Worm (Caenorhabditis elegans): Measurements from ENCODE around the gene F33C8.2.

F33C8.2 gene

DNA sequence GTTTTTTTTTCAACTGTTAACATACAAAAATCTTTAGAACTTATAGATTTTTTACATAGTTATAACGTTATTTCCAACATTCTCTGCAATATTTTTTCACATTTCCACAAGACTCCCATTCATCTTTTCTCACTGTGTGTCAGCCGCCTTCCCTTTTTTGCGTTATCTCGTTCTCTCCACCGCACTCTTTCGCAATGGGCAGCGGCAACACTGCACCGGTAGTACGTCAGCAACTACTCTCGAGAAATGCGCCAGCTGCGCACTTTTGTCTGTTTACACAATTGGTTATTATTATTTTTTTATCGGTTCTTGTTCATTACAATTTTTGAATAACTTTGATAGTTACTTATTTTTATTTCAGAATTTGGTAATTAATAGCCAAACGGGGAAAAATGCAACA, 25.8 kb downstream of the F33C8.2 start, which contains the start of gene C05G5.2 (continued):
- TF ChIP-seq nhr-25 (tag; optimal IDR thresholded peaks at IDR 0.05; ENCODE audit: borderline replicate concordance, insufficient read depth) (peak; percentile 83), lin-38 (GFP tag; IDR thresholded peaks at IDR 0.05) (peak; percentile 70), dmd-8 (GFP tag; IDR thresholded peaks at IDR 0.05) (no peak), nhr-102 (tag; optimal IDR thresholded peaks at IDR 0.05) (peak; percentile 84), ztf-11 (tag; optimal IDR thresholded peaks at IDR 0.05) (no peak), nhr-28 (tag; optimal IDR thresholded peaks at IDR 0.05) (peak; percentile 94), nhr-48 (tag; optimal IDR thresholded peaks at IDR 0.05) (peak; percentile 76), madf-5 (GFP tag; IDR thresholded peaks at IDR 0.05) (no peak), egl-43 (GFP tag; IDR thresholded peaks at IDR 0.05) (no peak), unc-39 (tag; optimal IDR thresholded peaks at IDR 0.05) (no peak), dmd-6 (GFP tag; IDR thresholded peaks at IDR 0.05) (peak; percentile 92), nhr-237 (tag; optimal IDR thresholded peaks at IDR 0.05) (no peak), fkh-10 (GFP tag; optimal IDR thresholded peaks at IDR 0.05) (peak; percentile 84), ama-1 (optimal IDR thresholded peaks at IDR 0.05) (no peak), jun-1 (tag; optimal IDR thresholded peaks at IDR 0.05) (peak; percentile 70), zfp-3 (GFP tag; conservative IDR thresholded peaks at IDR 0.05) (no peak), unc-130 (GFP tag; optimal IDR thresholded peaks at IDR 0.05) (no peak), madf-9 (GFP tag; conservative IDR thresholded peaks at IDR 0.05) (peak; percentile 55; the same call in 1 of the 2 replicates), pha-4 (GFP tag; IDR thresholded peaks at IDR 0.05) (peak; percentile 81), pha-4 (tag; optimal IDR thresholded peaks at IDR 0.05) (peak; percentile 81), daf-16 (GFP tag; optimal IDR thresholded peaks at IDR 0.05) (peak; percentile 0 to 38), daf-16 (tag; optimal IDR thresholded peaks at IDR 0.05) (peak; percentile 98), Y105C5A.15 (GFP tag; IDR thresholded peaks at IDR 0.05) (no peak), zag-1 (tag; optimal IDR thresholded peaks at IDR 0.05) (no peak), daf-12 (tag; optimal IDR thresholded peaks at IDR 0.05) (no peak)

DNA sequence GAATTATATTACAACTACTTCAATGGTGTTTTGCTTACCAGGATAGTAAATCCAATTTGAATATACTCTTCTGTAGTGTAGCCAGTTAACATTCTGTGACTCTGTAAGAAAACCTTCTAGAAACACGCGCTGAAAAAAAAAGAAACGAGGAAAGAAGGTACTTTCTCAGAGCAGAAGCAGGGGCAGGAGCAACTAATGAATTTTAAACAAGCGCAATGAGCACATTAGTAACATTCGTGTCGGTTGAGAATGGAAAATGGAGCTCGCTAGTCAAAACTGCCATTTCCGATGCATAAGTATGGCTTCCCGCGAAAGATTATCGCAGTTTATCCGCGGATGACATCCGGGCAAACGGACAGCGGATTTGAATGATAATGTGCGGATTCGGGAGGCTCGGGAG, 30.7 kb downstream of the F33C8.2 start, which contains the start of gene C05G5.3:
Gene C05G5.3, minus strand, starts transcription at position 101 of the 400 bp plus-strand sequence.
- TF ChIP-seq ceh-28 (tag; optimal IDR thresholded peaks at IDR 0.05) (no peak), madf-9 (GFP tag; conservative IDR thresholded peaks at IDR 0.05) (no peak), ceh-20 (GFP tag; IDR thresholded peaks at IDR 0.05) (no peak), ztf-11 (tag; optimal IDR thresholded peaks at IDR 0.05) (no peak), nhr-10 (tag; optimal IDR thresholded peaks at IDR 0.05) (no peak), ceh-62 (tag; optimal IDR thresholded peaks at IDR 0.05) (no peak), ceh-82 (tag; optimal IDR thresholded peaks at IDR 0.05) (no peak), cey-2 (tag; optimal IDR thresholded peaks at IDR 0.05; ENCODE audit: borderline replicate concordance, insufficient read depth) (no peak)

DNA sequence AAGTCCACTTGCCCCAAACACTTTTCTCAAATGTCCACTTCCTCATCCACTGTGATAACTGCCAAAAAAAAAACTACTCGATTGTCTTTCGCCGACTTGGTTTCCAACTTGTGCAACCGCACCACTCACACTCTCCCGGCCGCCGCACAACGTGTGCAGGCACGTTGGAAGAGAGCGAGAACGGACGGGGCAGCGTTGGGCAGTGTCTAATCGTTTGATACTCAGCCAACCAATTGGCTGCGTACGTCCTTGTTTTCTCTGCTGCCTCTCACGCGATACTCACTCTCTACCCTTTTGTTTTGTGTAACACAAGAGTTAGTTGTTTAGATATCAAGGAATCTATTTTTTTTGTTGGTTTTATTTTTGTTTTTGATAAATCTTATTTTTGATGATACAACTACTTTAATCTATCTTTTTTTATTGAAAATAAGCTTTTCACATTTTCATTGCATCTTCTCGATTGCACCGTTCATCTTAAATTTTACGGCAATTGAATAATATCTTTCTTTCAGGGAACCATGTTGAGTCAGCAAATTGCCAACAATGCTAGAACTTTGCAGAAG, 32.4 kb downstream of the F33C8.2 start, which contains the start of gene sucl-1:
Gene sucl-1, plus strand, starts transcription at position 513 of the 563 bp plus-strand sequence.
- no peak for TF ChIP-seq Y48G9A.11 (GFP tag; IDR thresholded peaks at IDR 0.05)
- TF ChIP-seq mep-1 (tag; optimal IDR thresholded peaks at IDR 0.05) = peak; percentile 96
- TF ChIP-seq lin-15B (tag; optimal IDR thresholded peaks at IDR 0.05) = no peak
- TF ChIP-seq nhr-102 (tag; optimal IDR thresholded peaks at IDR 0.05) = peak; percentile 69
- no peak for TF ChIP-seq mdt-29 (GFP tag; IDR thresholded peaks at IDR 0.05)
- peak; percentile 90 for TF ChIP-seq nhr-28 (tag; optimal IDR thresholded peaks at IDR 0.05)
- peak; percentile 100 for TF ChIP-seq mxl-3 (GFP tag; optimal IDR thresholded peaks at IDR 0.05)
- no peak for TF ChIP-seq R02D3.7 (tag; optimal IDR thresholded peaks at IDR 0.05)
- peak; percentile 75 for TF ChIP-seq php-3 (GFP tag; IDR thresholded peaks at IDR 0.05)
- TF ChIP-seq ceh-62 (tag; optimal IDR thresholded peaks at IDR 0.05) = no peak
- TF ChIP-seq nhr-76 (tag; optimal IDR thresholded peaks at IDR 0.05) = no peak
- TF ChIP-seq lsy-2 (tag; optimal IDR thresholded peaks at IDR 0.05) = peak; percentile 65 to 89
- TF ChIP-seq F10B5.3 (tag; optimal IDR thresholded peaks at IDR 0.05) = no peak
- peak; percentile 45; the same call in 1 of the 2 replicates for TF ChIP-seq ceh-20 (GFP tag; IDR thresholded peaks at IDR 0.05)
- TF ChIP-seq spr-3 (GFP tag; optimal IDR thresholded peaks at IDR 0.05) = no peak
- no peak for TF ChIP-seq zfp-2 (tag; optimal IDR thresholded peaks at IDR 0.05)
- no peak for TF ChIP-seq aly-2 (tag; optimal IDR thresholded peaks at IDR 0.05)
- no peak for TF ChIP-seq dmd-9 (GFP tag; IDR thresholded peaks at IDR 0.05)
- TF ChIP-seq ZK337.2 (GFP tag; IDR thresholded peaks at IDR 0.05) = no peak
- TF ChIP-seq cey-2 (tag; optimal IDR thresholded peaks at IDR 0.05; ENCODE audit: borderline replicate concordance, insufficient read depth) = no peak
- no peak for TF ChIP-seq nhr-111 (GFP tag; optimal IDR thresholded peaks at IDR 0.05)
- TF ChIP-seq mes-2 (tag; optimal IDR thresholded peaks at IDR 0.05; ENCODE audit: poor library complexity, severe bottlenecking) = peak; percentile 84
- TF ChIP-seq daf-16 (GFP tag; optimal IDR thresholded peaks at IDR 0.05) = peak; percentile 33 to 92
- TF ChIP-seq daf-16 (tag; optimal IDR thresholded peaks at IDR 0.05) = peak; percentile 87
